Fruit fly (Drosophila melanogaster) whole organism, wandering third instar larva: ENCODE measurements around the gene Cmtr1.

Experiments used
- Abd-B ChIP-seq: fragments of >200 bp; optimal IDR thresholded peaks from 2 replicates; lab custom pipeline; 2017; ENCODE audit warnings: missing biosample characterization, missing genetic modification characterization
- CG32264 ChIP-seq: fragments of 200-800 bp; sonication (Bioruptor generic); optimal IDR thresholded peaks from 2 replicates; lab custom pipeline; 2016; ENCODE audit warnings: missing biosample characterization, missing genetic modification characterization
- CrebA ChIP-seq: fragments of 200-800 bp; sonication (Bioruptor generic); optimal IDR thresholded peaks from 2 replicates; lab custom pipeline; 2016; ENCODE audit warnings: missing biosample characterization, mild to moderate bottlenecking, missing genetic modification characterization, borderline replicate concordance
- HLH106 ChIP-seq: fragments of 200-800 bp; optimal IDR thresholded peaks from 3 replicates; lab custom pipeline; 2019; ENCODE audit warnings: missing biosample characterization, mild to moderate bottlenecking, missing genetic modification characterization, moderate library complexity
- Hr78 ChIP-seq: fragments of >200 bp; optimal IDR thresholded peaks from 2 replicates; lab custom pipeline; 2017; ENCODE audit warnings: missing biosample characterization, missing genetic modification characterization
- Mio ChIP-seq: sonication (Bioruptor generic); optimal IDR thresholded peaks from 2 replicates; lab custom pipeline; 2016; ENCODE audit warnings: missing biosample characterization, missing genetic modification characterization
- Myc ChIP-seq: fragments of >200 bp; optimal IDR thresholded peaks from 2 replicates; lab custom pipeline; 2017
- N ChIP-seq: fragments of >200 bp; optimal IDR thresholded peaks from 2 replicates; lab custom pipeline; 2018; ENCODE audit warnings: missing biosample characterization, missing external identifiers, missing genetic modification characterization
- OdsH ChIP-seq: fragments of 200-800 bp; sonication (Bioruptor generic); optimal IDR thresholded peaks from 2 replicates; lab custom pipeline; 2016; ENCODE audit warnings: missing biosample characterization, mild to moderate bottlenecking, missing genetic modification characterization
- Rel ChIP-seq, 2 experiments: fragments of 200-800 bp; sonication (Bioruptor generic) in 1 of 2; optimal IDR thresholded peaks; 2 replicates in 1 of 2; 3 replicates in 1 of 2; lab custom pipeline; 2016 to 2019; ENCODE audit warnings: mild to moderate bottlenecking in 2 of 2, missing biosample characterization in 2 of 2, missing genetic modification characterization in 2 of 2, moderate library complexity in 1 of 2
- Sp1 ChIP-seq: fragments of 200-800 bp; sonication (Bioruptor generic); optimal IDR thresholded peaks from 3 replicates; lab custom pipeline; 2019; ENCODE audit warnings: missing biosample characterization, mild to moderate bottlenecking, missing genetic modification characterization, moderate library complexity
- Vsx2 ChIP-seq: fragments of 200-300, 225-300 bp; sonication (Bioruptor generic); optimal IDR thresholded peaks from 2 replicates; lab custom pipeline; 2018; ENCODE audit warnings: missing biosample characterization, missing genetic modification characterization; ENCODE audit not compliant: partially characterized antibody
- dl ChIP-seq, 2 experiments: fragments of 175-275, 200-275 bp in 1 of 2; fragments of 200-275 bp in 1 of 2; sonication (Bioruptor generic); optimal IDR thresholded peaks; lab custom pipeline; 2018; ENCODE audit warnings: mild to moderate bottlenecking in 2 of 2, missing biosample characterization in 2 of 2, missing genetic modification characterization in 2 of 2, moderate library complexity in 2 of 2; ENCODE audit not compliant: partially characterized antibody in 2 of 2, insufficient read depth in 1 of 2
- dmrt93B ChIP-seq: fragments of 200-800 bp; sonication (Bioruptor generic); optimal IDR thresholded peaks from 2 replicates; lab custom pipeline; 2018; ENCODE audit warnings: missing biosample characterization, mild to moderate bottlenecking, missing genetic modification characterization
- dsf ChIP-seq: sonication (Bioruptor generic); optimal IDR thresholded peaks from 2 replicates; lab custom pipeline; 2016; ENCODE audit warnings: missing biosample characterization, missing genetic modification characterization, borderline replicate concordance
- fru ChIP-seq: fragments of 200-800 bp; sonication (Bioruptor generic); optimal IDR thresholded peaks from 3 replicates; lab custom pipeline; 2016; ENCODE audit warnings: missing biosample characterization, mild to moderate bottlenecking, missing genetic modification characterization
- lola ChIP-seq: fragments of >200 bp; optimal IDR thresholded peaks from 2 replicates; lab custom pipeline; 2017; ENCODE audit warnings: missing biosample characterization, missing genetic modification characterization
- psq ChIP-seq: fragments of 200-800 bp; sonication (Bioruptor generic); optimal IDR thresholded peaks from 3 replicates; lab custom pipeline; 2017; ENCODE audit warnings: missing biosample characterization, mild to moderate bottlenecking, missing genetic modification characterization, moderate library complexity
- sv ChIP-seq: fragments of 200-800 bp; sonication (Bioruptor generic); optimal IDR thresholded peaks from 3 replicates; lab custom pipeline; 2016; ENCODE audit warnings: missing biosample characterization, missing genetic modification characterization
- usp ChIP-seq: fragments of >200 bp; optimal IDR thresholded peaks from 2 replicates; lab custom pipeline; 2017; ENCODE audit warnings: missing biosample characterization, missing genetic modification characterization

The Cmtr1 gene

DNA sequence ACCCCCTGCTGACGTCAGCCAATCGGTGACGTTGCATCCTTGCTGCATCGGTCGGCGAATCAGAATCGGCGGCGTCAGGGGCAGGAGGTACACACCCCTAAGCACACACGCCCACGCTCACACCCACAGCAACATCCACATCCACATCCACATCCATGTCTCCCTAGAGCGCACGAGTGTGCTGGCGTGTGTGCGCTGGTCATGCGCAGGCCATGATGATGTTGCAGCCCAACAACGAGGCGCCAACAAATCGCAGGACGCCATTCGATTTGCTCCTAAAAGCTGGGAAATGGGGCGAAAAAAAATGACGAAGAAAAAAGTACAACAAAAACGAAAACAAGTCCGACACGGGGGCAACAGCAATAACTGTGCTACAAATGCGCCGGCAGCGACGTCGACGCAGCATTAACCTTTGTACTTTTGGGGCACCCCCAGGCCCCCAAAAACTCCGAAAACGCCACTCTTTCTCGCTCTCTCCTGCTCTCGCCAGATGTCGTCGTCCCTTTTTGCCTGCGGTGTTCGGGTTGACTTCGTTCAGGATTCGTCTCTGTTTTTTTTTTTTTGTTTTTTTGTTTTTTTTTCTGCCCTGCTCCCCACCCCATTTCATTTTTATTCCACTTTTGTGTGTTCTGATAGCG is 11.7 kb downstream of the Cmtr1 start:
- no peak for TF ChIP-seq Myc (lab: Kevin White, UChicago)
- TF ChIP-seq psq (GFP tag; lab: Kevin White, UChicago) = no peak
- TF ChIP-seq dmrt93B (GFP tag; lab: Kevin White, UChicago) = no peak
- TF ChIP-seq lola (GFP tag; lab: Kevin White, UChicago) = no peak
- TF ChIP-seq fru = no peak
- TF ChIP-seq Sp1 (GFP tag; lab: Kevin White, UChicago) = no peak
- TF ChIP-seq Abd-B (GFP tag; lab: Kevin White, UChicago) = no peak
- TF ChIP-seq CrebA = no peak
- no peak for TF ChIP-seq CG32264 (GFP tag; lab: Kevin White, UChicago)
- TF ChIP-seq sv (GFP tag; lab: Kevin White, UChicago) = no peak
- no peak for TF ChIP-seq OdsH
- TF ChIP-seq HLH106 = no peak

DNA sequence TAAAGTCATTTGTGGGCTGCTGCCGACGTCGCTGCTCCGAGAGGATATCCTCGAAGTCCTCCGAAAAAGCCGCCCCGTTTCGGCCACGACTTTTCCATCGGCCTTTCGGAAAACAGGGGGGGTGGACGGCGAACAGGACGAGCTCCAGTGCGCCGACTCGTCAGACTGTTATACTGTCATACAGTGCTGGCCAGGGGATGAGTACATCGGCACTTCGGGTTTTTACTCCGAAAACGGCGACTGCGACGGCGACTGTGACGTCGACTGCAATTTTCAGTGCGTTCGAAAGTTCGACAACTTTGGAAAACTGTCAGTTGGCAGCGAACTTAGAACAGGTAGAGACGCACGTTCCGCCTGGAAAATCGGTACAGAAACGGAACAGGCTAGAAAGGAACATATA is 25.4 kb downstream of the Cmtr1 start, which contains the start of gene CG43689:
Gene CG43689, plus strand, starts transcription at position 314 of the 400 bp plus-strand sequence.
- TF ChIP-seq Rel (GFP tag; optimal IDR thresholded peaks at IDR 0.05; lab: Kevin White, UChicago) (no peak), Rel (tag; optimal IDR thresholded peaks at IDR 0.05; lab: Kevin White, UChicago) (no peak), usp (GFP tag; lab: Kevin White, UChicago) (no peak), dsf (GFP tag; lab: Kevin White, UChicago) (no peak), dl (GFP tag; optimal IDR thresholded peaks at IDR 0.05; lab: Kevin White, UChicago; ENCODE audit: insufficient read depth in 1 of 2, partially characterized antibody in 2 of 2) (no peak), Vsx2 (no peak), N (GFP tag; lab: Kevin White, UChicago) (no peak)

DNA sequence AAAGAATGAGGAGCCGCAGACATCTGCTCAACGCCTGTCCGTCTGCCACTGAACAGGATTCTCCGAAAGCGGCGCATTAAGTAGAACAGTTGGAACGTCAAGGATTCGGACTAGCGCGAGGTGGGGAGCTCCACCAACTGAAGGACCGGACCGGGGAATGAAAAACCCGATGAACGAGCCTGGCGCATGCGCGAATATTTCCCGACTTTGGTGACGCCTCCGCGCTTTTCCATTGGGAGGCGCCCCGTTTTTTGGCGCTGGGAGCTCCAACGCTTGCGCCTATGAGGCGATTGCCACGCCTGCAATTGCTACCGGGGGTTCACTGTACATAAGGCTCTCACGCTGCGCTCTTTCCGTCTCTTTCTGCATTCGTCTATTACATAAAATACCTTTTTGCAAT is 39.3 kb downstream of the Cmtr1 start:
- no peak for TF ChIP-seq usp (GFP tag; lab: Kevin White, UChicago)
- no peak for TF ChIP-seq Mio
- TF ChIP-seq HLH106 = no peak
- TF ChIP-seq Hr78 = no peak
- no peak for TF ChIP-seq dmrt93B (GFP tag; lab: Kevin White, UChicago)
